Worm (Caenorhabditis elegans): Measurements from ENCODE around the gene K04C2.5.

DNA sequence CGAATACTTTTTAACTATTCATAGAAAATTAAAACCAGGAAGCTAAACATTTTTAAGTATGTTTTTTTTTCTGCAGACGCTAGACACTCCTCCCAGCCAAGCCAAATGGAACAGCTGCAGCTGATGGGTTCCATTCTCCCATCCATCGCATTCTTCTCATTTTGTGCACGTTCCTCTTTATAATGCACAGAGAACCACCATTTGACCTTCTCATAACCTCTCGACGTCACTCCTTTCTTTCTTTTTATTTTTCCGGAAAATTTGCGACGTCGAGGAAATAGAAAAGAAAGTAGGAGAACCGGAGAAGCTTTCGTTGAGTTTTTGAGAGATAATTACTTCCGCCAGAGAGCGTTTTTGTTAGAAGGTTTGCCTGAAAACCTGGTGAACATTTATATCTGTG lies 19.8 kb downstream of the K04C2.5 start:
- TF ChIP-seq mdt-29 (GFP tag; IDR thresholded peaks at IDR 0.05): no peak
- no peak for TF ChIP-seq ama-1 (optimal IDR thresholded peaks at IDR 0.05)
- TF ChIP-seq dpl-1 (GFP tag; optimal IDR thresholded peaks at IDR 0.05): no peak
- TF ChIP-seq skn-1 (tag; optimal IDR thresholded peaks at IDR 0.05): no peak
- TF ChIP-seq mdl-1 (tag; optimal IDR thresholded peaks at IDR 0.05): no peak
- TF ChIP-seq F49E8.2 (tag; optimal IDR thresholded peaks at IDR 0.05; ENCODE audit: borderline replicate concordance): no peak
- TF ChIP-seq lsy-2 (tag; optimal IDR thresholded peaks at IDR 0.05): peak in 1 of 2 experiments; percentile 31
- peak; percentile 16; the same call in 1 of the 2 replicates for TF ChIP-seq ctbp-1 (GFP tag; IDR thresholded peaks at IDR 0.05)
- TF ChIP-seq nhr-28 (tag; optimal IDR thresholded peaks at IDR 0.05): no peak

All from whole organism, L4 larva.